Worm (Caenorhabditis elegans) whole organism, L4/young adult: ENCODE data around the gene F35E8.9.

ENCODE experiments used
- W03F9.2 ChIP-seq: fragments of 150-350 bp; optimal IDR thresholded peaks from 2 replicates; lab custom pipeline; 2014; ENCODE audit warnings: missing biosample characterization, missing genetic modification characterization
- dao-5 ChIP-seq: sonication (generic microtip); optimal IDR thresholded peaks from 2 replicates; lab custom pipeline; 2016; ENCODE audit warnings: missing genotype, missing genetic modification characterization, moderate library complexity, missing compliant biosample characterization
- him-1 ChIP-seq: sonication (generic microtip); optimal IDR thresholded peaks from 2 replicates; lab custom pipeline; 2016; ENCODE audit warnings: missing genotype, missing genetic modification reagents, missing genetic modification characterization, missing compliant biosample characterization

The F35E8.9 gene

ce11 chrV:15891761-15892160 is 25.6 kb downstream of the F35E8.9 start, which contains the start of gene T06C12.12:
Gene T06C12.12, plus strand, starts transcription at chrV:15892061.
- TF ChIP-seq him-1 (tag; lab: Kevin White, UChicago) (no peak), dao-5 (tag; lab: Kevin White, UChicago) (no peak), W03F9.2 (tag; lab: Kevin White, UChicago) (no peak)

DNA sequence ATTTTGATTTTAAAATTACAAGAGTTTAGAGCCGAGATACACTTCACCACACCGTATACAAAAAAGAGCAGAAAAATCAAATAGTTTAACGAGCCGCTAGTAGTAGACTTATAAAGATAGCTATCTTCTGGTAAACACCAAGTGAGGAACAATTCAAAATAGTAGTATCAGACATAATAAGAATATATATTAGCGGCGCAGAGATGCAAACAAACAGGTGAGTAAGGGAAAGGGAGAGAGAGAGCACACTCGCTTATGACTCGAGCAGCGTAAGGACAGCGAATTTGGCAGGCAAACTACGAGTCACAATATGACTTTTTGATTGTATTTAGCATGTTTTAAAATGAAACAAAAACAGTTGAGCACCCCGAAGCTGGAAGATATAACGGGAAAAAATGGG is 26.1 kb downstream of the F35E8.9 start:
- no peak for TF ChIP-seq dao-5 (tag; lab: Kevin White, UChicago)
- TF ChIP-seq W03F9.2 (tag; lab: Kevin White, UChicago), result no peak
- no peak for TF ChIP-seq him-1 (tag; lab: Kevin White, UChicago)

ce11 chrV:15890115-15890514 is 27.2 kb downstream of the F35E8.9 start:
- TF ChIP-seq W03F9.2 (tag; lab: Kevin White, UChicago) (no peak), dao-5 (tag; lab: Kevin White, UChicago) (no peak), him-1 (tag; lab: Kevin White, UChicago) (no peak)

- TF ChIP-seq him-1 (tag; lab: Kevin White, UChicago) (no peak), dao-5 (tag; lab: Kevin White, UChicago) (no peak), W03F9.2 (tag; lab: Kevin White, UChicago) (no peak)
Observed at ce11 chrV:15888751-15889150, 28.6 kb downstream of the F35E8.9 start, which contains the start of gene cgt-1. Gene cgt-1, minus strand, starts transcription at chrV:15888851.

ce11 chrV:15887708-15888295 is 29.6 kb downstream of the F35E8.9 start:
- TF ChIP-seq him-1 (tag; lab: Kevin White, UChicago) (no peak), W03F9.2 (tag; lab: Kevin White, UChicago) (no peak), dao-5 (tag; lab: Kevin White, UChicago) (no peak)

ce11 chrV:15885967-15886366 is 31.4 kb downstream of the F35E8.9 start, which contains the start of gene T06C12.9:
Gene T06C12.9, minus strand, starts transcription at chrV:15886067.
- no peak for TF ChIP-seq him-1 (tag; lab: Kevin White, UChicago)
- no peak for TF ChIP-seq W03F9.2 (tag; lab: Kevin White, UChicago)
- no peak for TF ChIP-seq dao-5 (tag; lab: Kevin White, UChicago)

DNA sequence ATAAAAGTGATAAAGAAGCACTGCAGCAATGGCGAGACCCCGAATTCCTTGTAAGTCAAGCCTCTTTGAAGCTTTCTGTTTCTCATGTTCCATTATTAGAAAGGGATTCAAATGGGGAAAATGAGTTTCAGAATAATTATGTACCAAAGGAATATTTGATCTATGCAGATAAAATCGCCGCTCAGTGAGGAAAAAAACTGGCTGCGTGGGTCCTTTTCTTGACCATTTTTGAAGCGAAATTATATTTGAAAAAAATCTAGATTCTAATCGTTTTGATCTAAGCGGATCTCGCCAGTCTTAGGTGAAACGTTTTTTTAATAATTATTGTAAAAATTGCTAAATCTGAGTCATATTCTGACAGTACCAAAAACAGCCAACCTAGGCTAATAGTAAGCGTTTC is 32.7 kb downstream of the F35E8.9 start, which contains the start of gene oac-42:
oac-42 (minus strand) TSS at position 101 of the 400 bp plus-strand sequence.
- TF ChIP-seq dao-5 (tag; lab: Kevin White, UChicago) (no peak), W03F9.2 (tag; lab: Kevin White, UChicago) (no peak), him-1 (tag; lab: Kevin White, UChicago) (no peak)

ce11 chrV:15880705-15881104 is 36.7 kb downstream of the F35E8.9 start:
- TF ChIP-seq dao-5 (tag; lab: Kevin White, UChicago), result no peak
- no peak for TF ChIP-seq W03F9.2 (tag; lab: Kevin White, UChicago)
- no peak for TF ChIP-seq him-1 (tag; lab: Kevin White, UChicago)

- TF ChIP-seq dao-5 (tag; lab: Kevin White, UChicago) (no peak), him-1 (tag; lab: Kevin White, UChicago) (no peak), W03F9.2 (tag; lab: Kevin White, UChicago) (no peak)
Observed at ce11 chrV:15880033-15880432, 37.3 kb downstream of the F35E8.9 start.

ce11 chrV:15879508-15879907 is 37.9 kb downstream of the F35E8.9 start, which contains the start of gene nhr-84:
Gene nhr-84, minus strand, starts transcription at chrV:15879608.
- TF ChIP-seq W03F9.2 (tag; lab: Kevin White, UChicago), result no peak
- TF ChIP-seq dao-5 (tag; lab: Kevin White, UChicago), result no peak
- TF ChIP-seq him-1 (tag; lab: Kevin White, UChicago), result no peak

DNA sequence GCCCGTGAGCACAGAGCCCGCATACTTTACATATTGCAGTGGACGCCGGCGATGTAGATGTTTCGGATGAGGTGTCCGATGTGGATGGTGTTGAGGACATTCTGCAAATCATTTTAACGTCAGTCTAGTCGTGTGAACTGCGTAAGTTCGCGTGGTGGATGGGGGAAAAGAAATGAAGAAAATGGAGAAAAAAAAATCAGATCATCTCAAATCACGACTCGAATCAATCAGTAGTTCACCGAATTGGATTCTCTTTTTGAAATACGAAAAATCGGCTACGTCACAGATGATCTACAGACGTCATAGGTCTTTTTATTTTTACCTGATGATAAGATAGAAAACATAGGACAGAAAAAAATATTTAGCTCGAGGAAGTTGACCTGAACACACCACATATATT is 41.0 kb downstream of the F35E8.9 start, which contains the start of gene nhr-102:
nhr-102 (minus strand) TSS at position 101 of the 400 bp plus-strand sequence.
- TF ChIP-seq him-1 (tag; lab: Kevin White, UChicago), result no peak
- no peak for TF ChIP-seq dao-5 (tag; lab: Kevin White, UChicago)
- no peak for TF ChIP-seq W03F9.2 (tag; lab: Kevin White, UChicago)

DNA sequence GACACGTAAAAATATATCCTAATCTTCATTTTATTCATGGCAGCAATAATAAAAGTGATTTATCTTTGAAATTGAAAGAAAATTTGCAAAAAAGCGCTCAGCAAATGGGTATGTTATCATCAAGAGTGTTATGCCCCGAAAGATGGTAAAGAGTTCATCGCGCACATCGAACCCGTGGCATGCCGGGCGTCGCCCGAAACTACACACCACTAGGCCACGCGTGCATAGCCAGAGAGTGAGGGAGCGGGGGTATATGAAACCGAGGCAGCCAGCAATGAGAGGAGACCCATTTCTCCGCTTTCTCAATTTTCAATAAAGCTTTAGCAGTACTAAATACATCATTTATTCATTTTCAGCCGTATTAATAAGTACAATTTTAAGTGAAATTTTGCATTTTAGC is 43.6 kb downstream of the F35E8.9 start:
- peak; percentile 57 for TF ChIP-seq him-1 (tag; lab: Kevin White, UChicago)
- peak; percentile 91 for TF ChIP-seq dao-5 (tag; lab: Kevin White, UChicago)
- peak; percentile 70 for TF ChIP-seq W03F9.2 (tag; lab: Kevin White, UChicago)

DNA sequence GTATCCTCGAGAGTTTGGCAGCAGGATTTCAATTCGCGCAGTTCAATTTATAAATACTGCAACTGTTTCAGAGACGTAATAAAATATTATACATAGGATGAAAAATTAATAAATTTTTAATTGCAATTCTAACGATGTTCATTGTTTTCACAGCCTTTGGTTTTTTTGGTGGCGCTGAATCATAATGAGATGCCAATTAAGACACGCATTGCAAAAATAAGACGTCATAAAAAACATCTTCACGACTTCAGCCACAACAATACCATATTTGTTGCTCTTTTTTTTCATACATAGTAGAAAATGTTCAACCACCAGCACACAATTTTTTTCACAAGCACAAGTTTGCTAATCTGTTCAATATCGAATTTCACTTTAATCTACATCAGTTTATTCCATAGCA is 45.1 kb downstream of the F35E8.9 start, which contains the start of gene str-56:
str-56 (plus strand) TSS at position 301 of the 400 bp plus-strand sequence.
- TF ChIP-seq dao-5 (tag; lab: Kevin White, UChicago) (no peak), W03F9.2 (tag; lab: Kevin White, UChicago) (no peak), him-1 (tag; lab: Kevin White, UChicago) (no peak)

DNA sequence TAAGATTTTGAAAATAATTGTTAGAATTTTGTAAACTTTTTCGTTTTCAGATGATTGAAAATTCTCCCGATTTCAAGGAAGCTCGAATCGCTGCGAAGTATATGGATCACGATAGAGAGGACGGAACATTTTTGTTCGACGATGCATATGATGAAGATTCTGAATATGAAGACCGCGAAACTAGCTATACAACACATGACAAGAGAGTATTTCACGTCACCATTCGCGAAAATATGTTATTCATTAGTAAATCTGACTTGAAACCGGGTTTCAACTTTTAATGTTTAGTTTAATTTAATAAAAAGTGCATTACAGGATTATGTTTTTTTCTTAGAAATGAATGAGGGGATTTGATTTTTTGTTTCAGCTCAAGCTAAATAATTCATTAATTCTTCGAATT is 47.0 kb downstream of the F35E8.9 start, which contains the start of gene str-57:
str-57 (plus strand) TSS at position 301 of the 400 bp plus-strand sequence.
- no peak for TF ChIP-seq W03F9.2 (tag; lab: Kevin White, UChicago)
